Fruit fly (Drosophila melanogaster): ENCODE data around the gene CG11349.

DNA sequence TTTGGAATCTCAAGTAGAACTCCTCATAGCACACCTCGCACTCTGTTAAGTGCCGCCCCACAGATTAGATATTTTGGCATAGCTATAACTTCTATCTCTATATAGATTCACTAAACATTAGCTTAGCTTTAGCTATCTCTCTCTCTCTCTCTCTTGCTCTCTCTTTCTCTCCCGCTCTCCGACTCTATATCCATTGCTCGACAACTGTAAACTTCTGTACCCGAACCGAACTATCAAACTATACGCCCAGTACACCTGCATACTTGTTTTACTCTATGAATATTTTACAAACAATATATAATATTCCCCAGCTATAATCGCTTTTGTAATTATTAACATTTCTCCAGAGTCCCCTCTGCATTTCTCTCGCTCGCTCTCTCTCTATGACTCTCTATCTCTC is 42.5 kb upstream of the CG11349 start:
- no peak for TF ChIP-seq Crg-1 (GFP tag; optimal IDR thresholded peaks at IDR 0.05)
- TF ChIP-seq CG1620 (GFP tag; optimal IDR thresholded peaks at IDR 0.05): no peak
- TF ChIP-seq bab1 (GFP tag; optimal IDR thresholded peaks at IDR 0.05): no peak
- TF ChIP-seq CG12768 (GFP tag; optimal IDR thresholded peaks at IDR 0.05): no peak
- no peak for TF ChIP-seq kay (GFP tag; ENCODE audit: borderline replicate concordance)
